Worm (Caenorhabditis elegans) whole organism, L2 larva: ENCODE results near the gene misc-1.

Experiments used
- R02D3.7 ChIP-seq: fragments of 150-350 bp; optimal IDR thresholded peaks from 2 replicates; lab custom pipeline; 2014; ENCODE audit warnings: missing biosample characterization, missing genetic modification characterization
- ama-1 ChIP-seq: fragments of 150-350 bp; optimal IDR thresholded peaks from 2 replicates; lab custom pipeline; 2018; ENCODE audit warnings: inconsistent platforms
- blmp-1 ChIP-seq: sonication (generic microtip); optimal IDR thresholded peaks from 2 replicates; lab custom pipeline; 2017; ENCODE audit warnings: missing genetic modification characterization, mild to moderate bottlenecking, missing compliant biosample characterization, antibody characterized with exemption, moderate library complexity; ENCODE audit not compliant: insufficient read depth
- dmd-4 ChIP-seq: sonication (generic microtip); optimal IDR thresholded peaks from 2 replicates; lab custom pipeline; 2017; ENCODE audit warnings: missing biosample characterization, missing genetic modification characterization
- fos-1 ChIP-seq: fragments of 150-350 bp; optimal IDR thresholded peaks from 2 replicates; lab custom pipeline; 2014; ENCODE audit warnings: missing biosample characterization, missing genetic modification characterization
- lin-13 ChIP-seq: fragments of 150-350 bp; optimal IDR thresholded peaks from 2 replicates; lab custom pipeline; 2014; ENCODE audit warnings: missing biosample characterization, missing genetic modification reagents, missing genetic modification characterization
- lin-39 ChIP-seq: fragments of 150-350 bp; optimal IDR thresholded peaks from 2 replicates; lab custom pipeline; 2014; ENCODE audit warnings: missing biosample characterization, missing genetic modification reagents, missing genetic modification characterization
- lsy-2 ChIP-seq, 2 experiments: fragments of 150-350 bp in 1 of 2; sonication (generic microtip) in 1 of 2; optimal IDR thresholded peaks; 2 replicates each; lab custom pipeline; 2014 to 2017; ENCODE audit warnings: missing biosample characterization in 2 of 2, missing genetic modification characterization in 2 of 2
- mbf-1 ChIP-seq: sonication (generic microtip); optimal IDR thresholded peaks from 2 replicates; lab custom pipeline; 2017; ENCODE audit warnings: missing biosample characterization, missing genetic modification characterization
- nhr-237 ChIP-seq: fragments of 150-350 bp; optimal IDR thresholded peaks from 2 replicates; lab custom pipeline; 2014; ENCODE audit warnings: missing biosample characterization, missing genetic modification characterization

ce11 chrII:332419-332818 lies 46.0 kb downstream of the misc-1 start, which contains the start of gene cbn-1:
- no peak for TF ChIP-seq mbf-1 (tag; lab: Kevin White, UChicago)
- no peak for TF ChIP-seq blmp-1 (tag; lab: Kevin White, UChicago)
- TF ChIP-seq lin-13 (GFP tag; lab: Kevin White, UChicago), result no peak
- TF ChIP-seq lsy-2 (tag; optimal IDR thresholded peaks at IDR 0.05; lab: Kevin White, UChicago), result no peak
- no peak for TF ChIP-seq ama-1 (lab: Kevin White, UChicago)
- no peak for TF ChIP-seq dmd-4 (tag; lab: Kevin White, UChicago)
- no peak for TF ChIP-seq nhr-237 (tag; lab: Kevin White, UChicago)
- TF ChIP-seq R02D3.7, result no peak
- no peak for TF ChIP-seq fos-1 (tag; lab: Kevin White, UChicago)
- no peak for TF ChIP-seq lin-39
